Worm (Caenorhabditis elegans) whole organism, late embryonic: ENCODE data around the gene gtap-2.
A peak's percentile ranks its signal among the peaks of the same experiment; 100 is the strongest.

ENCODE experiments used
- C08G9.2 ChIP-seq: sonication (generic microtip); optimal IDR thresholded peaks from 2 replicates; lab custom pipeline; 2016; ENCODE audit warnings: mild to moderate bottlenecking, missing genetic modification characterization, moderate library complexity, missing compliant biosample characterization
- C38D4.7 ChIP-seq: fragments of 200-800 bp; sonication (Bioruptor generic); optimal IDR thresholded peaks from 2 replicates; lab custom pipeline; 2018; ENCODE audit warnings: mild to moderate bottlenecking, missing genetic modification characterization, moderate library complexity, missing compliant biosample characterization
- T23F11.4 ChIP-seq: fragments of 200-800 bp; sonication (Bioruptor generic); optimal IDR thresholded peaks from 2 replicates; lab custom pipeline; 2018; ENCODE audit warnings: mild to moderate bottlenecking, missing genetic modification characterization, missing compliant biosample characterization
- Y22D7AL.16 ChIP-seq: sonication (generic microtip); optimal IDR thresholded peaks from 2 replicates; lab custom pipeline; 2016; ENCODE audit warnings: missing genetic modification characterization, missing compliant biosample characterization
- ceh-14 ChIP-seq: sonication (generic microtip); optimal IDR thresholded peaks from 2 replicates; lab custom pipeline; 2016; ENCODE audit warnings: missing genotype, missing genetic modification characterization, missing compliant biosample characterization
- ceh-19 ChIP-seq: fragments of 200-800 bp; sonication (Bioruptor generic); optimal IDR thresholded peaks from 2 replicates; lab custom pipeline; 2018; ENCODE audit warnings: mild to moderate bottlenecking, missing genetic modification characterization, missing compliant biosample characterization
- ceh-2 ChIP-seq: sonication (generic microtip); optimal IDR thresholded peaks from 2 replicates; lab custom pipeline; 2016; ENCODE audit warnings: missing genotype, missing genetic modification characterization, missing compliant biosample characterization
- ceh-22 ChIP-seq: sonication (generic microtip); optimal IDR thresholded peaks from 2 replicates; lab custom pipeline; 2017; ENCODE audit warnings: missing biosample characterization, missing genetic modification characterization
- ceh-24 ChIP-seq: sonication (generic microtip); optimal IDR thresholded peaks from 2 replicates; lab custom pipeline; 2016; ENCODE audit warnings: mild to moderate bottlenecking, missing genetic modification characterization, missing compliant biosample characterization
- ceh-31 ChIP-seq: sonication (generic microtip); optimal IDR thresholded peaks from 2 replicates; lab custom pipeline; 2016; ENCODE audit warnings: missing genetic modification characterization, missing compliant biosample characterization
- ceh-34 ChIP-seq: sonication (generic microtip); optimal IDR thresholded peaks from 2 replicates; lab custom pipeline; 2016; ENCODE audit warnings: mild to moderate bottlenecking, missing genetic modification characterization, missing compliant biosample characterization
- ceh-48 ChIP-seq: sonication (generic microtip); optimal IDR thresholded peaks from 2 replicates; lab custom pipeline; 2016; ENCODE audit warnings: missing genetic modification characterization, inconsistent platforms, missing compliant biosample characterization
- ceh-6 ChIP-seq: fragments of 200-800 bp; sonication (Bioruptor generic); optimal IDR thresholded peaks from 2 replicates; lab custom pipeline; 2018; ENCODE audit warnings: mild to moderate bottlenecking, missing genetic modification characterization, missing compliant biosample characterization
- dmd-4 ChIP-seq: sonication (generic microtip); optimal IDR thresholded peaks from 2 replicates; lab custom pipeline; 2016; ENCODE audit warnings: borderline replicate concordance, missing genetic modification characterization, missing compliant biosample characterization
- elt-2 ChIP-seq: sonication (generic microtip); optimal IDR thresholded peaks from 2 replicates; lab custom pipeline; 2016; ENCODE audit warnings: missing genetic modification reagents, missing genetic modification characterization, missing compliant biosample characterization
- fax-1 ChIP-seq: sonication (generic microtip); optimal IDR thresholded peaks from 2 replicates; lab custom pipeline; 2016; ENCODE audit warnings: missing genotype, missing genetic modification characterization, missing compliant biosample characterization
- fkh-10 ChIP-seq: fragments of 150-350 bp; optimal IDR thresholded peaks from 2 replicates; lab custom pipeline; 2014; ENCODE audit warnings: missing biosample characterization, missing genetic modification reagents, missing genetic modification characterization
- hlh-30 ChIP-seq: sonication (generic microtip); optimal IDR thresholded peaks from 2 replicates; lab custom pipeline; 2017; ENCODE audit warnings: antibody characterized with exemption, missing genetic modification characterization, missing compliant biosample characterization; ENCODE audit not compliant: insufficient read depth
- hlh-6 ChIP-seq: sonication (generic microtip); optimal IDR thresholded peaks from 2 replicates; lab custom pipeline; 2016; ENCODE audit warnings: missing genotype, missing genetic modification characterization, missing compliant biosample characterization
- hlh-8 ChIP-seq: sonication (generic microtip); optimal IDR thresholded peaks from 2 replicates; lab custom pipeline; 2016; ENCODE audit warnings: missing genotype, missing genetic modification characterization, missing compliant biosample characterization
- lim-6 ChIP-seq: sonication (generic microtip); optimal IDR thresholded peaks from 2 replicates; lab custom pipeline; 2016; ENCODE audit warnings: missing genetic modification characterization, missing compliant biosample characterization
- lin-11 ChIP-seq: fragments of 200-800 bp; sonication (Bioruptor generic); optimal IDR thresholded peaks from 2 replicates; lab custom pipeline; 2018; ENCODE audit warnings: mild to moderate bottlenecking, missing genetic modification characterization, missing compliant biosample characterization
- mec-3 ChIP-seq: sonication (generic microtip); optimal IDR thresholded peaks from 2 replicates; lab custom pipeline; 2016; ENCODE audit warnings: borderline replicate concordance, missing genetic modification characterization, missing compliant biosample characterization
- nfya-1 ChIP-seq: sonication (generic microtip); optimal IDR thresholded peaks from 2 replicates; lab custom pipeline; 2017; ENCODE audit warnings: missing genetic modification characterization, mild to moderate bottlenecking, missing compliant biosample characterization, antibody characterized with exemption, moderate library complexity
- nhr-232 ChIP-seq: sonication (generic microtip); optimal IDR thresholded peaks from 2 replicates; lab custom pipeline; 2016; ENCODE audit warnings: missing genetic modification characterization, missing compliant biosample characterization
- npax-4 ChIP-seq: sonication (generic microtip); optimal IDR thresholded peaks from 2 replicates; lab custom pipeline; 2016; ENCODE audit warnings: missing genetic modification characterization, missing compliant biosample characterization
- pha-2 ChIP-seq: sonication (generic microtip); optimal IDR thresholded peaks from 2 replicates; lab custom pipeline; 2017; ENCODE audit warnings: mild to moderate bottlenecking, missing genetic modification characterization, missing compliant biosample characterization
- pqm-1 ChIP-seq: sonication (generic microtip); optimal IDR thresholded peaks from 2 replicates; lab custom pipeline; 2016; ENCODE audit warnings: missing genetic modification characterization, missing compliant biosample characterization
- pros-1 ChIP-seq: fragments of 150-350 bp; optimal IDR thresholded peaks from 2 replicates; lab custom pipeline; 2014; ENCODE audit warnings: missing biosample characterization, missing genetic modification reagents, missing genetic modification characterization
- ref-2 ChIP-seq: sonication (generic microtip); optimal IDR thresholded peaks from 2 replicates; lab custom pipeline; 2016; ENCODE audit warnings: missing genetic modification characterization, missing compliant biosample characterization
- rnt-1 ChIP-seq: sonication (generic microtip); optimal IDR thresholded peaks from 2 replicates; lab custom pipeline; 2016; ENCODE audit warnings: missing genetic modification characterization, missing compliant biosample characterization
- sdc-2 ChIP-seq: sonication (generic microtip); optimal IDR thresholded peaks from 2 replicates; lab custom pipeline; 2016; ENCODE audit warnings: missing genotype, missing genetic modification characterization, missing compliant biosample characterization
- sox-2 ChIP-seq: fragments of 200-800 bp; sonication (Bioruptor generic); IDR thresholded peaks from 2 replicates; pipeline ENCODE4 v1.3.6; 2022; ENCODE audit warnings: missing genetic modification reagents, missing genetic modification characterization, missing compliant biosample characterization
- tbx-2 ChIP-seq: sonication (generic microtip); optimal IDR thresholded peaks from 2 replicates; lab custom pipeline; 2016; ENCODE audit warnings: missing genetic modification characterization, missing compliant biosample characterization
- ttx-3 ChIP-seq: sonication (generic microtip); optimal IDR thresholded peaks from 2 replicates; lab custom pipeline; 2016; ENCODE audit warnings: missing genetic modification reagents, missing genetic modification characterization, missing compliant biosample characterization
- unc-42 ChIP-seq: sonication (generic microtip); optimal IDR thresholded peaks from 2 replicates; lab custom pipeline; 2016; ENCODE audit warnings: missing genotype, missing genetic modification characterization, missing compliant biosample characterization
- ztf-16 ChIP-seq: sonication (generic microtip); optimal IDR thresholded peaks from 2 replicates; lab custom pipeline; 2017; ENCODE audit warnings: missing genetic modification characterization, missing compliant biosample characterization

gtap-2 gene

DNA sequence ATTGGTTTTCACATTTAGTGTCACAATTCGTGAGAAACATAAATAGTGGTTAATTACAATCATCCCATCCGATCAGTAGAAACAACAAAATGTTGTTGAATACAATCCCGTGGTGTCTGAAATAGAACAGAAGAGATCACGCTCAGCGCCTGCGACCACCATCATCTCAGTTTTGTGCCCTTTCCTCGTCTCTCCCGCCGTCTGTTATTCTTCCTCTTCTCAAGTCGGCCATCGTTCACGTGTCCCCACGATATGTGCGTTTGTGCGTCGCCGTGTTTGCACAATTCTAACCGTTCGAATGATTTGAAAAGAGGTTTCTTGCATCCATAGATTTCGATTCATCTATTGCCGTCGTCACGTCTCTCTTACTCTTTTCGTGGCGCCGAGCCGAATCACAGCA lies 10.4 kb downstream of the gtap-2 start, which contains the start of gene panl-3:
Gene panl-3, plus strand, starts transcription at position 294 of the 400 bp plus-strand sequence.
- TF ChIP-seq lin-11 (tag; lab: Kevin White, UChicago) (no peak), C08G9.2 (tag; lab: Kevin White, UChicago) (peak; percentile 32), hlh-30 (peak; percentile 94), ceh-6 (GFP tag; lab: Kevin White, UChicago) (no peak), ceh-31 (peak; percentile 41), hlh-6 (peak; percentile 42), ceh-24 (tag; lab: Kevin White, UChicago) (no peak), rnt-1 (peak; percentile 14), elt-2 (tag; lab: Kevin White, UChicago) (no peak), npax-4 (tag; lab: Kevin White, UChicago) (no peak), ceh-34 (peak; percentile 33), pros-1 (tag; lab: Kevin White, UChicago) (peak; percentile 40), tbx-2 (tag; lab: Kevin White, UChicago) (peak; percentile 77), nfya-1 (tag; lab: Kevin White, UChicago) (peak; percentile 16)

DNA sequence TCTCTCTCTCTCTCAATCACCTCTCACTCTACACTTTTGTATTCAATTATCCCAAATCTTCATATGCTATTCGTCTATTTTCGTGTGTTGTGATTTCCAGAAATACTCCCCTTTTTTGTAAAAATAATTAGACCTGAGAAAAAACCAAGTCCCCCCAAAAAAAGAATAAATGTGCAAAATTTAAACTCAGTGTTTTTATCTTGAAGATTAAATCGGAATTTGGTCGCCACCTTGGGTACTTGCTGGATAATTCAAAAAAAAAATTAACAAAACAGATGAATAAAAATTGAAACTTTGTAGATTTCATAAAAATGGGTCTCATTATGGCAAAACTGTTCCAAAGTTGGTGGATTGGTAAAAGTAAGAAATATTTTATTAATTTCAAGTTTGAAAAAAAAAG lies 14.6 kb downstream of the gtap-2 start, which contains the start of gene arl-5:
Gene arl-5, plus strand, starts transcription at position 301 of the 400 bp plus-strand sequence.
- no peak for TF ChIP-seq ceh-31
- no peak for TF ChIP-seq fkh-10 (GFP tag; lab: Kevin White, UChicago)
- no peak for TF ChIP-seq sox-2 (GFP tag; lab: Robert Waterston, UW)
- no peak for TF ChIP-seq ceh-19 (GFP tag; lab: Kevin White, UChicago)
- no peak for TF ChIP-seq ttx-3 (tag; lab: Kevin White, UChicago)
- TF ChIP-seq ceh-24 (tag; lab: Kevin White, UChicago), result no peak
- no peak for TF ChIP-seq ztf-16 (tag; lab: Kevin White, UChicago)
- TF ChIP-seq fax-1, result no peak
- no peak for TF ChIP-seq ceh-2 (tag; lab: Kevin White, UChicago)
- TF ChIP-seq ceh-48 (tag; lab: Kevin White, UChicago), result no peak
- no peak for TF ChIP-seq T23F11.4
- TF ChIP-seq Y22D7AL.16, result no peak
- no peak for TF ChIP-seq pha-2 (tag; lab: Kevin White, UChicago)
- no peak for TF ChIP-seq mec-3 (tag; lab: Kevin White, UChicago)
- TF ChIP-seq C38D4.7 (GFP tag; lab: Kevin White, UChicago), result no peak
- TF ChIP-seq lim-6 (tag; lab: Kevin White, UChicago), result no peak
- no peak for TF ChIP-seq lin-11 (tag; lab: Kevin White, UChicago)
- no peak for TF ChIP-seq pqm-1 (tag; lab: Kevin White, UChicago)
- no peak for TF ChIP-seq ceh-22
- no peak for TF ChIP-seq ceh-14 (tag; lab: Kevin White, UChicago)
- TF ChIP-seq, all 69 proteins: peak for 0

DNA sequence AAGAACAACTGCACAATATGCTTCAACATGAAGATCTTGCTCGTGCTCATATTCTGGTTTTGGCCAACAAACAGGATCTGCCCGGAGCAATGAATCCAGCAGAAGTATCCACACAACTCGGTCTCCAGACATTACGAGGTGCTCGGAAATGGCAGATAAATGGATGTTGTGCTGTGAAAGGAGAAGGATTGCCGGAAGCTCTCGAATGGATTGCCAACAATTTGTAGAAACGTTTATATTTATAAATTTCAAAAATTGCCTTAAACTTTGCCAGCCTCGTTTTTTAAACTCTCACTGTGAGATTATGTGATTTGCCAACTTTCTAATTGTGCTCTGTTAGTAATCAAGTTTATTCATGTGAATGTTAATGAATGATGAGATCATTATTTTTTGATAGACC lies 15.4 kb downstream of the gtap-2 start:
- TF ChIP-seq dmd-4 (tag; lab: Kevin White, UChicago) (no peak), lin-11 (tag; lab: Kevin White, UChicago) (no peak), unc-42 (no peak), ref-2 (no peak), ceh-34 (no peak), nhr-232 (tag; lab: Kevin White, UChicago) (no peak), ceh-14 (tag; lab: Kevin White, UChicago) (no peak), sdc-2 (tag; lab: Kevin White, UChicago) (no peak), hlh-8 (no peak), ttx-3 (tag; lab: Kevin White, UChicago) (no peak)
- TF ChIP-seq, all 69 proteins: peak for 0
